Fruit fly (Drosophila melanogaster) whole organism, embryonic: ENCODE data around the gene AstC.
A peak's percentile ranks its signal among the peaks of the same experiment; 100 is the strongest.

Experiments used
- ATbp ChIP-seq: fragments of 200-800 bp; sonication (Bioruptor generic); optimal IDR thresholded peaks from 2 replicates; lab custom pipeline; 2017; ENCODE audit warnings: missing biosample characterization, mild to moderate bottlenecking, missing genetic modification characterization, missing genetic modification reagents
- Blimp-1 ChIP-seq: fragments of 200-800 bp; sonication (Bioruptor generic); optimal IDR thresholded peaks from 3 replicates; lab custom pipeline; 2018; ENCODE audit warnings: missing biosample characterization, missing genetic modification characterization, mild to moderate bottlenecking, moderate library complexity, missing genetic modification reagents
- CG10209 ChIP-seq: fragments of 200-800 bp; sonication (Bioruptor generic); optimal IDR thresholded peaks from 3 replicates; lab custom pipeline; 2017; ENCODE audit warnings: missing biosample characterization, mild to moderate bottlenecking, missing genetic modification characterization, missing genetic modification reagents
- CG10274 ChIP-seq: fragments of 200-800 bp; sonication (Bioruptor generic); optimal IDR thresholded peaks from 3 replicates; lab custom pipeline; 2017; ENCODE audit warnings: missing biosample characterization, mild to moderate bottlenecking, missing genetic modification characterization
- CG10321 ChIP-seq: fragments of 200-800 bp; sonication (Bioruptor generic); IDR thresholded peaks from 2 replicates; pipeline ENCODE4 v1.3.6; 2022; ENCODE audit warnings: missing biosample characterization, missing genetic modification characterization
- CG11560 ChIP-seq: fragments of 200-800 bp; sonication (Bioruptor generic); IDR thresholded peaks from 3 replicates; pipeline ENCODE4 v1.3.6; 2022; ENCODE audit warnings: missing biosample characterization, missing genetic modification characterization
- CG13424 ChIP-seq: fragments of 200-800 bp; sonication (Bioruptor generic); optimal IDR thresholded peaks from 2 replicates; lab custom pipeline; 2019; ENCODE audit warnings: missing biosample characterization, mild to moderate bottlenecking, missing genetic modification characterization, moderate library complexity
- CG14860 ChIP-seq: fragments of 200-800 bp; sonication (Bioruptor generic); IDR thresholded peaks from 3 replicates; pipeline ENCODE4 v1.3.6; 2022; ENCODE audit warnings: missing biosample characterization, missing genetic modification characterization; ENCODE audit not compliant: partially characterized antibody
- CG14965 ChIP-seq: fragments of 200-800 bp; sonication (Bioruptor generic); optimal IDR thresholded peaks from 2 replicates; lab custom pipeline; 2016; ENCODE audit warnings: missing biosample characterization, missing genetic modification characterization, borderline replicate concordance
- CG15073 ChIP-seq: fragments of 200-800 bp; sonication (Bioruptor generic); optimal IDR thresholded peaks from 2 replicates; lab custom pipeline; 2016; ENCODE audit warnings: missing biosample characterization, missing genetic modification characterization
- CG17568 ChIP-seq: fragments of 200-800 bp; sonication (Bioruptor generic); optimal IDR thresholded peaks from 2 replicates; lab custom pipeline; 2018; ENCODE audit warnings: missing biosample characterization, mild to moderate bottlenecking, missing genetic modification characterization, moderate library complexity
- CG2202 ChIP-seq: fragments of 200-800 bp; sonication (Bioruptor generic); optimal IDR thresholded peaks from 2 replicates; lab custom pipeline; 2018; ENCODE audit warnings: missing biosample characterization, mild to moderate bottlenecking, missing genetic modification characterization
- CG2875 ChIP-seq: fragments of 200-800 bp; sonication (Bioruptor generic); optimal IDR thresholded peaks from 2 replicates; lab custom pipeline; 2017; ENCODE audit warnings: missing biosample characterization, mild to moderate bottlenecking, missing genetic modification characterization, missing genetic modification reagents
- CG30020 ChIP-seq: fragments of 200-800 bp; optimal IDR thresholded peaks from 2 replicates; lab custom pipeline; 2019; ENCODE audit warnings: missing biosample characterization, mild to moderate bottlenecking, missing genetic modification characterization, moderate library complexity
- CG32767 ChIP-seq: fragments of 200-800 bp; sonication (Bioruptor generic); IDR thresholded peaks from 2 replicates; pipeline ENCODE4 v1.3.6; 2022; ENCODE audit warnings: missing biosample characterization, missing genetic modification characterization
- CG42726 ChIP-seq: fragments of 200-800 bp; sonication (Bioruptor generic); IDR thresholded peaks from 2 replicates; pipeline ENCODE4 v1.3.6; 2022; ENCODE audit warnings: missing biosample characterization, missing genetic modification characterization; ENCODE audit not compliant: partially characterized antibody
- CG4282 ChIP-seq: fragments of 200-800 bp; sonication (Bioruptor generic); optimal IDR thresholded peaks from 2 replicates; lab custom pipeline; 2016; ENCODE audit warnings: missing biosample characterization, missing genetic modification characterization
- CG6683 ChIP-seq: fragments of 200-800 bp; sonication (Bioruptor generic); optimal IDR thresholded peaks from 2 replicates; lab custom pipeline; 2017; ENCODE audit warnings: missing biosample characterization, mild to moderate bottlenecking, missing genetic modification characterization, missing genetic modification reagents
- CG6813 ChIP-seq: fragments of 200-800 bp; sonication (Bioruptor generic); optimal IDR thresholded peaks from 2 replicates; lab custom pipeline; 2017; ENCODE audit warnings: missing biosample characterization, missing genetic modification characterization, mild to moderate bottlenecking, moderate library complexity, missing genetic modification reagents
- Dbx ChIP-seq: fragments of 200-800 bp; sonication (Bioruptor generic); IDR thresholded peaks from 3 replicates; pipeline ENCODE4 v1.3.6; 2022; ENCODE audit warnings: missing biosample characterization, missing genetic modification characterization
- Doc2 ChIP-seq: fragments of 200-800 bp; sonication (Bioruptor generic); IDR thresholded peaks from 2 replicates; pipeline ENCODE4 v1.3.6; 2022; ENCODE audit warnings: missing biosample characterization, missing genetic modification characterization
- Fer3 ChIP-seq: fragments of 200-800 bp; sonication (Bioruptor generic); optimal IDR thresholded peaks from 2 replicates; lab custom pipeline; 2018; ENCODE audit warnings: missing biosample characterization, mild to moderate bottlenecking, missing genetic modification characterization, moderate library complexity
- Hr78 ChIP-seq, 2 experiments: fragments of 200-800 bp in 1 of 2; fragments of >200 bp in 1 of 2; sonication (Bioruptor generic) in 1 of 2; optimal IDR thresholded peaks; 2 replicates each; lab custom pipeline; 2017 to 2019; ENCODE audit warnings: missing biosample characterization in 2 of 2, missing genetic modification characterization in 2 of 2, mild to moderate bottlenecking in 1 of 2, moderate library complexity in 1 of 2
- Kr ChIP-seq: fragments of 200-800 bp; sonication (Bioruptor generic); optimal IDR thresholded peaks from 2 replicates; lab custom pipeline; 2017; ENCODE audit warnings: missing biosample characterization, mild to moderate bottlenecking, missing genetic modification characterization
- Lim3 ChIP-seq: fragments of 200-800 bp; sonication (Bioruptor generic); IDR thresholded peaks from 2 replicates; pipeline ENCODE4 v1.3.6; 2022; ENCODE audit warnings: missing biosample characterization, missing genetic modification characterization
- corto ChIP-seq: fragments of 200-800 bp; sonication (Bioruptor generic); optimal IDR thresholded peaks from 2 replicates; lab custom pipeline; 2016; ENCODE audit warnings: missing biosample characterization, mild to moderate bottlenecking, missing genetic modification characterization, moderate library complexity
- croc ChIP-seq: fragments of 200-800 bp; sonication (Bioruptor generic); conservative IDR thresholded peaks from 3 replicates; pipeline ENCODE4 v1.3.6; 2022; ENCODE audit warnings: missing biosample characterization, missing genetic modification characterization
- dan ChIP-seq: fragments of 200-800 bp; sonication (Bioruptor generic); IDR thresholded peaks from 2 replicates; pipeline ENCODE4 v1.3.6; 2022; ENCODE audit warnings: missing biosample characterization, missing genetic modification characterization
- dm ChIP-seq: fragments of 200-800 bp; sonication (Bioruptor generic); optimal IDR thresholded peaks from 3 replicates; lab custom pipeline; 2016; ENCODE audit warnings: missing biosample characterization, missing genetic modification characterization
- dysf ChIP-seq: fragments of 200-800 bp; sonication (Bioruptor generic); IDR thresholded peaks from 3 replicates; pipeline ENCODE4 v1.3.6; 2022; ENCODE audit warnings: missing biosample characterization, missing genetic modification characterization
- en ChIP-seq: fragments of 200-800 bp; sonication (Bioruptor generic); optimal IDR thresholded peaks from 2 replicates; lab custom pipeline; 2016; ENCODE audit warnings: missing biosample characterization, missing genetic modification characterization
- gfzf ChIP-seq: fragments of 200-800 bp; sonication (Bioruptor generic); optimal IDR thresholded peaks from 2 replicates; lab custom pipeline; 2016; ENCODE audit warnings: missing biosample characterization, mild to moderate bottlenecking, missing genetic modification characterization, moderate library complexity
- gro ChIP-seq: fragments of 200-800 bp; sonication (Bioruptor generic); optimal IDR thresholded peaks from 2 replicates; lab custom pipeline; 2016; ENCODE audit warnings: missing biosample characterization, missing genetic modification characterization
- gt ChIP-seq: fragments of 200-800 bp; sonication (Bioruptor generic); IDR thresholded peaks from 2 replicates; pipeline ENCODE4 v1.3.6; 2022; ENCODE audit warnings: missing biosample characterization, missing genetic modification characterization
- hbn ChIP-seq: fragments of 200-800 bp; sonication (Bioruptor generic); IDR thresholded peaks from 2 replicates; pipeline ENCODE4 v1.3.6; 2022; ENCODE audit warnings: missing biosample characterization, missing genetic modification characterization; ENCODE audit not compliant: partially characterized antibody
- her ChIP-seq: fragments of 200-800 bp; sonication (Bioruptor generic); optimal IDR thresholded peaks from 2 replicates; lab custom pipeline; 2016; ENCODE audit warnings: missing biosample characterization, missing genetic modification characterization
- hkb ChIP-seq, 2 experiments: fragments of 200-800 bp in 1 of 2; fragments of >200 bp in 1 of 2; sonication (Bioruptor generic) in 1 of 2; IDR thresholded peaks in 1 of 2; optimal IDR thresholded peaks in 1 of 2; 2 replicates each; pipeline versions ENCODE4 v1.3.6 to Lab custom; 2017 to 2022; ENCODE audit warnings: missing biosample characterization in 1 of 2, missing genetic modification characterization in 1 of 2
- kay ChIP-seq: fragments of 200-800 bp; sonication (Bioruptor generic); optimal IDR thresholded peaks from 2 replicates; lab custom pipeline; 2016; ENCODE audit warnings: missing biosample characterization, missing genetic modification characterization
- maf-S ChIP-seq: fragments of 200-800 bp; sonication (Bioruptor generic); optimal IDR thresholded peaks from 2 replicates; lab custom pipeline; 2016; ENCODE audit warnings: missing biosample characterization, missing genetic modification characterization
- mam ChIP-seq: fragments of 200-800 bp; sonication (Bioruptor generic); optimal IDR thresholded peaks from 3 replicates; lab custom pipeline; 2016; ENCODE audit warnings: missing biosample characterization, missing genetic modification characterization
- pb ChIP-seq: fragments of 200-800 bp; sonication (Bioruptor generic); optimal IDR thresholded peaks from 3 replicates; lab custom pipeline; 2016; ENCODE audit warnings: missing biosample characterization, missing genetic modification characterization
- pfk ChIP-seq: fragments of 200-800 bp; sonication (Bioruptor generic); optimal IDR thresholded peaks from 2 replicates; lab custom pipeline; 2018; ENCODE audit warnings: missing biosample characterization, mild to moderate bottlenecking, missing genetic modification characterization, moderate library complexity
- phol ChIP-seq: fragments of 200-800 bp; sonication (Bioruptor generic); optimal IDR thresholded peaks from 3 replicates; lab custom pipeline; 2018; ENCODE audit warnings: missing biosample characterization, mild to moderate bottlenecking, missing genetic modification characterization, moderate library complexity
- run ChIP-seq: fragments of 200-800 bp; sonication (Bioruptor generic); optimal IDR thresholded peaks from 3 replicates; lab custom pipeline; 2018; ENCODE audit warnings: missing biosample characterization, mild to moderate bottlenecking, missing genetic modification characterization
- sna ChIP-seq: fragments of 200-800 bp; sonication (Bioruptor generic); IDR thresholded peaks from 2 replicates; pipeline ENCODE4 v1.3.6; 2022; ENCODE audit warnings: missing biosample characterization, missing genetic modification characterization; ENCODE audit not compliant: partially characterized antibody
- sob ChIP-seq: fragments of 200-800 bp; sonication (Bioruptor generic); IDR thresholded peaks from 2 replicates; pipeline ENCODE4 v1.3.6; 2022; ENCODE audit warnings: missing biosample characterization, missing genetic modification characterization
- sqz ChIP-seq: fragments of 200-800 bp; sonication (Bioruptor generic); optimal IDR thresholded peaks from 3 replicates; lab custom pipeline; 2018; ENCODE audit warnings: missing biosample characterization, mild to moderate bottlenecking, missing genetic modification characterization
- wek ChIP-seq: fragments of 200-800 bp; sonication (Bioruptor generic); optimal IDR thresholded peaks from 3 replicates; lab custom pipeline; 2018; ENCODE audit warnings: missing biosample characterization, mild to moderate bottlenecking, missing genetic modification characterization, moderate library complexity
- zfh2 ChIP-seq: fragments of 200-800 bp; sonication (Bioruptor generic); optimal IDR thresholded peaks from 2 replicates; lab custom pipeline; 2016; ENCODE audit warnings: missing biosample characterization, missing genetic modification characterization

AstC gene

dm6 chr2L:11100516-11101061 lies 19.4 kb upstream of the AstC start, which contains the start of gene Ge-1 (continued):
- no peak for TF ChIP-seq Lim3
- peak; percentile 5 for TF ChIP-seq phol (tag; lab: Kevin White, UChicago)
- TF ChIP-seq dm (GFP tag; lab: Kevin White, UChicago): no peak
- TF ChIP-seq CG10209 (GFP tag; lab: Kevin White, UChicago): no peak
- TF ChIP-seq CG14965 (GFP tag; lab: Kevin White, UChicago): no peak
- no peak for TF ChIP-seq zfh2 (GFP tag; lab: Kevin White, UChicago)
- no peak for TF ChIP-seq maf-S (GFP tag; lab: Kevin White, UChicago)
- no peak for TF ChIP-seq Fer3 (tag; lab: Kevin White, UChicago)
- TF ChIP-seq run (tag; lab: Kevin White, UChicago): no peak
- no peak for TF ChIP-seq Doc2 (GFP tag; lab: Robert Waterston, UW)
- no peak for TF ChIP-seq en
- TF ChIP-seq gro (GFP tag; lab: Kevin White, UChicago): no peak
- no peak for TF ChIP-seq hbn
- TF ChIP-seq Blimp-1 (GFP tag; lab: Kevin White, UChicago): no peak
- TF ChIP-seq mam (GFP tag; lab: Kevin White, UChicago): no peak
- no peak for TF ChIP-seq Hr78 (GFP tag; optimal IDR thresholded peaks at IDR 0.05; lab: Kevin White, UChicago)
- no peak for TF ChIP-seq CG15073 (GFP tag; lab: Kevin White, UChicago)
- peak; percentile 2 for TF ChIP-seq gfzf (GFP tag; lab: Kevin White, UChicago)
- no peak for TF ChIP-seq CG2202 (tag; lab: Kevin White, UChicago)
- no peak for TF ChIP-seq dysf (GFP tag; lab: Robert Waterston, UW)
- no peak for TF ChIP-seq CG10321 (GFP tag; lab: Robert Waterston, UW)
- no peak for TF ChIP-seq kay (GFP tag; lab: Kevin White, UChicago)
- peak; percentile 59; the same call in 1 of the 3 replicates for TF ChIP-seq Dbx (GFP tag; lab: Robert Waterston, UW)
- TF ChIP-seq CG4282 (GFP tag; lab: Kevin White, UChicago): no peak
- TF ChIP-seq sqz (GFP tag; lab: Kevin White, UChicago): peak; percentile 80
- TF ChIP-seq gt (GFP tag; lab: Robert Waterston, UW): no peak
- TF ChIP-seq ATbp (GFP tag; lab: Kevin White, UChicago): no peak
- TF ChIP-seq sob (GFP tag; lab: Robert Waterston, UW): no peak
- no peak for TF ChIP-seq CG10274
- TF ChIP-seq CG42726 (GFP tag; lab: Robert Waterston, UW): no peak
- no peak for TF ChIP-seq CG14860 (GFP tag; lab: Robert Waterston, UW)
- no peak for TF ChIP-seq CG13424
- no peak for TF ChIP-seq CG32767 (GFP tag; lab: Robert Waterston, UW)
- TF ChIP-seq CG30020 (tag; lab: Kevin White, UChicago): peak; percentile 46
- no peak for TF ChIP-seq her (GFP tag; lab: Kevin White, UChicago)
- TF ChIP-seq dan (GFP tag; lab: Robert Waterston, UW): no peak
- no peak for TF ChIP-seq Kr (GFP tag; lab: Kevin White, UChicago)
- no peak for TF ChIP-seq hkb (optimal IDR thresholded peaks at IDR 0.05; lab: Kevin White, UChicago)
- no peak for TF ChIP-seq hkb (GFP tag; IDR thresholded peaks at IDR 0.05; lab: Robert Waterston, UW)
- TF ChIP-seq corto (GFP tag; lab: Kevin White, UChicago): no peak
- TF ChIP-seq CG6813 (GFP tag; lab: Kevin White, UChicago): no peak
- TF ChIP-seq croc (GFP tag; lab: Robert Waterston, UW): no peak
- no peak for TF ChIP-seq CG11560 (tag; lab: Robert Waterston, UW)
- no peak for TF ChIP-seq pb (GFP tag; lab: Kevin White, UChicago)
- TF ChIP-seq CG2875 (GFP tag; lab: Kevin White, UChicago): no peak
- no peak for TF ChIP-seq CG17568 (GFP tag; lab: Kevin White, UChicago)
- TF ChIP-seq wek (GFP tag; lab: Kevin White, UChicago): no peak
- TF ChIP-seq sna (GFP tag; lab: Robert Waterston, UW): no peak; the same call in 1 of the 2 replicates
- TF ChIP-seq CG6683: no peak
- peak; percentile 30 for TF ChIP-seq pfk (GFP tag; lab: Kevin White, UChicago)
